Fruit fly (Drosophila melanogaster): ENCODE data around the gene Paics.

Gene Paics

DNA sequence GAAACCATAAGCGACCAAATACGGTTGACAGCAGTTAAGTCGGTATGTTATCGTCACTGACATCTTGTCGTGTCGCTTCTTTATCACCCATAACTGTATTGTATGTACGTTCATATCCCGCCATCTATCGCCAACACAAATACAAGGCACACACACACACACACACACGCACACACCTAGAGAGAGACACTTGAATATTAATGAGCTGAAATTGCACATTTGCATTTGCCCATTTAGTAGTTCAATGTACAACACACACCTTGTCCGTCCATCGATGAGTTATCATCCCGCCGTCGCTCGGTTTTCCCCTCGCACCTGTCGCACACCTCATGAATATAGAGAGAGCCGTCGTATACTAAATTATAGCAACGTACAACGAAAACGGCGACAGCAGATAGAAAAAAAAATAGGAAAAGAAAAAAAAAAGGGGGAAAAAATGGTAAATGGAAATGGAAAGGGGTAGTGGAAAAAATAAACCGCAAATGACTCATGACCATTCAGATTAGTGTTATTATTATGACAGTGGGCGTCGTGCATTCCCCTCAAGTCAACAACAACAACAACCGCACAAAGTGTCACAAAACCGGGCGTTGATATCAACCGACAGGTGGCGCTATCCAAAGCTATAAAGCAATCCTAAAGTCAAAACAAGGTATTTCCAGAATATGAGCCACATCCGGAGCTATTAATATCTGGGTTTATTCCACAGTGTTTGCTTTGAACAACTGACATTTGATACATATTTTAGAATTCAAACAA is 39.1 kb downstream of the Paics start:
- no peak for TF ChIP-seq h (optimal IDR thresholded peaks at IDR 0.05)
- no peak for TF ChIP-seq Myc (optimal IDR thresholded peaks at IDR 0.05)
- TF ChIP-seq ttk (optimal IDR thresholded peaks at IDR 0.05), result no peak
- no peak for TF ChIP-seq psq (optimal IDR thresholded peaks at IDR 0.05)
- TF ChIP-seq insv (optimal IDR thresholded peaks at IDR 0.05), result no peak
- no peak for TF ChIP-seq Sin3A (optimal IDR thresholded peaks at IDR 0.05)

- TF ChIP-seq ttk (optimal IDR thresholded peaks at IDR 0.05) (no peak), Myc (optimal IDR thresholded peaks at IDR 0.05) (no peak), psq (optimal IDR thresholded peaks at IDR 0.05) (no peak), insv (optimal IDR thresholded peaks at IDR 0.05) (no peak), Sin3A (optimal IDR thresholded peaks at IDR 0.05) (no peak), h (optimal IDR thresholded peaks at IDR 0.05) (no peak)
These were observed 40.5 kb downstream of the Paics start for dm6 chrX:12719940-12720355.

DNA sequence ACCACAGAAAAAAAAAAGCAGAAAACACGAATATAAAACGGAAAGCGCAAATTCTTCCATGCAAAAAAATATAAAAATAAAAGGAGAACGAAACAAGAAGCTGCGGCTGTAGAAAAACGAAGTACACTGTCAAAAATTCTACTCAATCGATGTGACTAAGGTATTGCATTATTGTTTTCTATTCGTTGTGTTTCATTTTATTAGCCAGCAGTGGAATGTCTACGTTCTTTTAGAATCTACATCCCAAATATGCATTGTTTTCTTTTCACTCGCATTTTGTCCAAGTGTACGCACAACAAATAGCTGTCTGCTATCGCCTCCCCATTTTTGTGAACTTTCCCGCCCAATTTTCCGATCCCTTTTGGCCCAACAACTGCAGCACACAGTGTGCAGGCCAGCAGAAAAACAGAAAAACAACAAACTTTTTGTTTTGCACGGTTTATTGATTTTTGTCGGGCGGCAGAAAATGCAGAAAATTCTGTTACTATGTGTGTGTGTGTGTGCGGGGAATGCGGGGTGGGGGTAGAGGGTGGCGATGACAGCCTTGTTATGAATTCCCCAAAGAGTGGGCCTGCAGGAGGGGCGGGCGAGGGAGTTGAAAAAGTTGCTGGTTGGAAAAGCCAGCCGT is 41.2 kb downstream of the Paics start:
- TF ChIP-seq Myc (optimal IDR thresholded peaks at IDR 0.05) (no peak), Sin3A (optimal IDR thresholded peaks at IDR 0.05) (no peak), insv (optimal IDR thresholded peaks at IDR 0.05) (no peak), psq (optimal IDR thresholded peaks at IDR 0.05) (no peak), h (optimal IDR thresholded peaks at IDR 0.05) (no peak), ttk (optimal IDR thresholded peaks at IDR 0.05) (no peak)

DNA sequence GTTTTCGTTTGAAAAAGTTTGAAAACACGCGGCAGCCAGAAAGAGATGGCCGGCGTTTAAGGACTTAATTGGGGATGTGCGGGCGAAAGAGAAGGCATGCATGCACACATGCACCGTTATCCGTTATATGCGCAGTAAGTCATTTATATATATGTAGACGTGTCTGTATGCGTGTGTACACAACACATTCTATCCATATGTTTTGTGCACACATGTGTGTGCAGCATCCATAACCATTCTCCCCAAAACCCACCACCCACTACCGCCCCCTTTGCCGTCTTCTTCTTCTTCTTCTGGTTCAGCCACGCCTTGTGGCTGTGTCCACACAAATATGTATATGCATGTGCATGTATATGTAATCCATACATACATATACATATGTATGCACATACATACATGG is 41.8 kb downstream of the Paics start:
- TF ChIP-seq h (optimal IDR thresholded peaks at IDR 0.05) (no peak), psq (optimal IDR thresholded peaks at IDR 0.05) (no peak), ttk (optimal IDR thresholded peaks at IDR 0.05) (no peak), Myc (optimal IDR thresholded peaks at IDR 0.05) (no peak), Sin3A (optimal IDR thresholded peaks at IDR 0.05) (no peak), insv (optimal IDR thresholded peaks at IDR 0.05) (no peak)

DNA sequence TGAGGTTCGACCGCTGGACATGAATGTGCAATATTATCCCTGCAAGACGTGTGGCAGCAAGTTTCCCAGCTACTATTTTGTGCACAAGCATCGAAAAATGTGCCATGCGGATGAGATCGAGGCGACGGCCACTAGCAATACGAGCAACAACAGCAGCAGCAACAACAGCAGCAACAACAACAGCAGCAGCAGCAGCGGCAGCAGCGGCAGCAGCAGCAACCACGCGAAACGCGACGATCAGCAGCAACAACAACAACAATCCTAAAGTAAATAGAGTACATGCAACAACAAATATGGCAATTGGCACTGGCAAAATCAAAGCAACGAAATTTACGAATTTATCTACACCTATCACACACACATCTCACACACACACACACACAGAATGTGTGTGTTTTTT is 52.1 kb downstream of the Paics start:
- TF ChIP-seq psq (optimal IDR thresholded peaks at IDR 0.05) (no peak), ttk (optimal IDR thresholded peaks at IDR 0.05) (no peak), Sin3A (optimal IDR thresholded peaks at IDR 0.05) (no peak), h (optimal IDR thresholded peaks at IDR 0.05) (no peak), insv (optimal IDR thresholded peaks at IDR 0.05) (no peak), Myc (optimal IDR thresholded peaks at IDR 0.05) (no peak)
